Fruit fly (Drosophila melanogaster): ENCODE results near the gene CG13700.

DNA sequence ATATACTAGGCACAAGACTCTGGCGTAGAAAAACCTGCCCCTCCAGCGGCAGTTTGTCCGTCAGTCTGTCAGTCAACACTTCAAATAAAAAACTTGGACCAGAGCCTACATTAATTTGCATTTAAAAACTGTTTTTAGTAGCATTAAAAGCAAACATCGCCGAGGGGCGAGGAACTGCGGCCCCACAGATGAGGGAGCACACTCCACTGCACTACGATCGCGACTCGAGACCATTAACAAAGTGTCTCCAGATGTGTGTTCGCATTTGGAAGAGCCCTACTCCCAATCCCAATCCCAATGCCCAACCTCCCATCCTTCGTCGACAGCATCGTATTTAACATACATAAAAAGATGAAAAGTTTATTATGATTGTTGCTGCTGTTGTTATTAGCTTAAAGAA lies 34.6 kb downstream of the CG13700 start:
- no peak for TF ChIP-seq CG11617 (GFP tag; optimal IDR thresholded peaks at IDR 0.05)
- no peak for TF ChIP-seq CG5204 (GFP tag; optimal IDR thresholded peaks at IDR 0.05)
- no peak for TF ChIP-seq CG12768 (GFP tag; optimal IDR thresholded peaks at IDR 0.05)
- no peak for TF ChIP-seq toe (GFP tag; optimal IDR thresholded peaks at IDR 0.05)
- no peak for TF ChIP-seq kay (GFP tag; ENCODE audit: borderline replicate concordance)

All from whole organism, adult.